Fruit fly (Drosophila melanogaster) whole organism: ENCODE data around the gene Patsas.

Experiments
- EcR ChIP-seq, 2 experiments: fragments of >200 bp; optimal IDR thresholded peaks; 2 replicates each; lab custom pipeline; 2017; ENCODE audit warnings: missing biosample characterization in 2 of 2, missing genetic modification characterization in 2 of 2, missing genetic modification reagents in 2 of 2
- pan ChIP-seq: fragments of >200 bp; optimal IDR thresholded peaks from 2 replicates; lab custom pipeline; 2017
- psq ChIP-seq: fragments of >200 bp; optimal IDR thresholded peaks from 2 replicates; lab custom pipeline; 2017
- usp ChIP-seq: fragments of >200 bp; optimal IDR thresholded peaks from 2 replicates; lab custom pipeline; 2017; ENCODE audit warnings: missing biosample characterization, missing genetic modification characterization, mixed read lengths

DNA sequence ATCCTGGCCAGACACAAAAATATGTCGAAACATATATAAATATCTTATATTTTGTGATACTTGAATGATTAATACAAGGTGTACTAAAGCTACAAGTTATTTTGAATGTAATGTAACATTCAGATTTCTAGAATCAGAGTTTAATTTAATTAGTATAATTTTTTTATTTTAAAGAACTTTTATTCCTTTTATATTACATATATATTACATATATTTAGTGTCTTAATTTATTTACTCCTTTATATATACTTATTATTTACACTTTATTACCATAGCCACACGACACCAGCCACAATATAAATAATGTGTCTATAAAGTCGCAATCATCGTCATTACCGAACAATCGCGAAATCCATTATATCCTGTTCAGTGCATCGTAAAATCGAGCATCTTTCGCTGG lies 11.6 kb downstream of the Patsas start, which contains the start of gene Pex19:
- TF ChIP-seq psq (lab: Kevin White, UChicago) = no peak
- TF ChIP-seq EcR (GFP tag; optimal IDR thresholded peaks at IDR 0.05; lab: Kevin White, UChicago) = no peak
- TF ChIP-seq usp (GFP tag; lab: Kevin White, UChicago) = no peak
- no peak for TF ChIP-seq pan (lab: Kevin White, UChicago)
